Worm (Caenorhabditis elegans) whole organism, L4 larva: Measurements from ENCODE around the gene dpf-7.

Source experiments
- F37D6.2 ChIP-seq: sonication (generic microtip); optimal IDR thresholded peaks from 2 replicates; lab custom pipeline; 2016; ENCODE audit warnings: mild to moderate bottlenecking, missing genetic modification characterization, missing compliant biosample characterization
- F44E2.7 ChIP-seq: fragments of 200-800 bp; sonication (Bioruptor generic); IDR thresholded peaks from 2 replicates; pipeline ENCODE4 v2.1.2; 2022; ENCODE audit warnings: missing genetic modification characterization, missing compliant biosample characterization
- F49E8.2 ChIP-seq: sonication (generic microtip); optimal IDR thresholded peaks from 2 replicates; lab custom pipeline; 2016; ENCODE audit warnings: missing compliant biosample characterization, mild to moderate bottlenecking, missing genetic modification characterization, borderline replicate concordance
- T20F7.1 ChIP-seq: fragments of 200-800 bp; sonication (Bioruptor generic); optimal IDR thresholded peaks from 2 replicates; lab custom pipeline; 2018; ENCODE audit warnings: mild to moderate bottlenecking, missing genetic modification characterization, missing compliant biosample characterization
- Y105C5A.15 ChIP-seq: fragments of 200-800 bp; sonication (Bioruptor generic); IDR thresholded peaks from 2 replicates; pipeline ENCODE4 v1.3.6; 2022; ENCODE audit warnings: missing genetic modification characterization, missing compliant biosample characterization
- Y48G9A.11 ChIP-seq: fragments of 200-800 bp; sonication (Bioruptor generic); IDR thresholded peaks from 2 replicates; pipeline ENCODE4 v1.3.6; 2022; ENCODE audit warnings: missing genetic modification reagents, missing genetic modification characterization, missing compliant biosample characterization
- ZK337.2 ChIP-seq: fragments of 200-800 bp; sonication (Bioruptor generic); IDR thresholded peaks from 2 replicates; pipeline ENCODE4 v1.3.6; 2022; ENCODE audit warnings: missing genetic modification reagents, missing genetic modification characterization, missing compliant biosample characterization
- ZK546.5 ChIP-seq, 2 experiments: sonication (generic microtip); optimal IDR thresholded peaks; 2 replicates each; lab custom pipeline; 2017; ENCODE audit warnings: missing biosample characterization in 2 of 2, missing genetic modification characterization in 2 of 2
- ama-1 ChIP-seq: fragments of 150-350 bp; optimal IDR thresholded peaks from 2 replicates; lab custom pipeline; 2014; ENCODE audit warnings: inconsistent platforms, mixed read lengths
- attf-4 ChIP-seq: sonication (generic microtip); optimal IDR thresholded peaks from 3 replicates; lab custom pipeline; 2017; ENCODE audit warnings: missing biosample characterization, missing genetic modification characterization
- ceh-28 ChIP-seq: fragments of 150-350 bp; optimal IDR thresholded peaks from 2 replicates; lab custom pipeline; 2014; ENCODE audit warnings: missing biosample characterization, missing genetic modification reagents, missing genetic modification characterization
- ceh-32 ChIP-seq: sonication (generic microtip); optimal IDR thresholded peaks from 2 replicates; lab custom pipeline; 2016; ENCODE audit warnings: mild to moderate bottlenecking, missing genetic modification characterization, missing compliant biosample characterization; ENCODE audit not compliant: poor library complexity
- ces-1 ChIP-seq: fragments of 150-350 bp; sonication (generic microtip); optimal IDR thresholded peaks from 4 replicates; lab custom pipeline; 2014; ENCODE audit warnings: missing biosample characterization, missing genetic modification reagents, missing genetic modification characterization
- ctbp-1 ChIP-seq: fragments of 200-800 bp; sonication (Bioruptor generic); IDR thresholded peaks from 2 replicates; pipeline ENCODE4 v1.3.6; 2022; ENCODE audit warnings: missing genetic modification reagents, missing genetic modification characterization, missing compliant biosample characterization
- dmd-6 ChIP-seq: fragments of 200-800 bp; sonication (Bioruptor generic); IDR thresholded peaks from 2 replicates; pipeline ENCODE4 v1.3.6; 2022; ENCODE audit warnings: missing genetic modification reagents, missing genetic modification characterization, missing compliant biosample characterization
- dmd-9 ChIP-seq: fragments of 200-800 bp; sonication (Bioruptor generic); IDR thresholded peaks from 2 replicates; pipeline ENCODE4 v1.3.6; 2022; ENCODE audit warnings: missing genetic modification reagents, missing genetic modification characterization, missing compliant biosample characterization
- dpl-1 ChIP-seq: fragments of 150-350 bp; optimal IDR thresholded peaks from 2 replicates; lab custom pipeline; 2014; ENCODE audit warnings: missing biosample characterization, missing genetic modification reagents, missing genetic modification characterization
- duxl-1 ChIP-seq: sonication (generic microtip); optimal IDR thresholded peaks from 2 replicates; lab custom pipeline; 2016; ENCODE audit warnings: mild to moderate bottlenecking, missing genetic modification characterization, moderate library complexity, missing compliant biosample characterization; ENCODE audit not compliant: poor library complexity
- dve-1 ChIP-seq: sonication (generic microtip); optimal IDR thresholded peaks from 2 replicates; lab custom pipeline; 2017; ENCODE audit warnings: antibody characterized with exemption, mild to moderate bottlenecking, missing genetic modification characterization, missing compliant biosample characterization; ENCODE audit not compliant: insufficient read depth
- egl-43 ChIP-seq: fragments of 200-800 bp; sonication (Bioruptor generic); IDR thresholded peaks from 2 replicates; pipeline ENCODE4 v1.3.6; 2022; ENCODE audit warnings: missing genetic modification reagents, missing genetic modification characterization, missing compliant biosample characterization
- fkh-10 ChIP-seq: fragments of 150-350 bp; optimal IDR thresholded peaks from 2 replicates; lab custom pipeline; 2014; ENCODE audit warnings: missing biosample characterization, missing genetic modification reagents, missing genetic modification characterization
- hlh-11 ChIP-seq: fragments of 200-800 bp; sonication (Bioruptor generic); optimal IDR thresholded peaks from 2 replicates; lab custom pipeline; 2018; ENCODE audit warnings: mild to moderate bottlenecking, missing genetic modification characterization, missing compliant biosample characterization
- hmg-1.1 ChIP-seq: fragments of 200-800 bp; sonication (Bioruptor generic); IDR thresholded peaks from 2 replicates; pipeline ENCODE4 v1.3.6; 2022; ENCODE audit warnings: missing genetic modification reagents, missing genetic modification characterization, missing compliant biosample characterization
- lin-1 ChIP-seq: fragments of 200-800 bp; sonication (Bioruptor generic); IDR thresholded peaks from 2 replicates; pipeline ENCODE4 v1.3.6; 2022; ENCODE audit warnings: missing genetic modification reagents, missing genetic modification characterization, missing compliant biosample characterization
- lin-13 ChIP-seq: fragments of 150-350 bp; optimal IDR thresholded peaks from 2 replicates; lab custom pipeline; 2014; ENCODE audit warnings: missing biosample characterization, missing genetic modification reagents, missing genetic modification characterization
- lin-38 ChIP-seq: fragments of 200-800 bp; sonication (Bioruptor generic); IDR thresholded peaks from 2 replicates; pipeline ENCODE4 v1.3.6; 2022; ENCODE audit warnings: missing genetic modification reagents, missing genetic modification characterization, missing compliant biosample characterization
- madf-5 ChIP-seq, 2 experiments: fragments of 200-800 bp; sonication (Bioruptor generic); IDR thresholded peaks; 2 replicates each; pipeline ENCODE4 v1.3.6; 2022; ENCODE audit warnings: missing compliant biosample characterization in 2 of 2, missing genetic modification characterization in 2 of 2
- mxl-2 ChIP-seq: fragments of 200-800 bp; sonication (Bioruptor generic); conservative IDR thresholded peaks from 2 replicates; pipeline ENCODE4 v1.3.6; 2022; ENCODE audit warnings: missing genetic modification reagents, missing genetic modification characterization, missing compliant biosample characterization
- nhr-10 ChIP-seq: fragments of 150-350 bp; optimal IDR thresholded peaks from 2 replicates; lab custom pipeline; 2014; ENCODE audit warnings: missing biosample characterization, missing genetic modification characterization
- nhr-102 ChIP-seq: sonication (generic microtip); optimal IDR thresholded peaks from 2 replicates; lab custom pipeline; 2016; ENCODE audit warnings: mild to moderate bottlenecking, missing genetic modification characterization, moderate library complexity, missing compliant biosample characterization
- nhr-237 ChIP-seq: sonication (generic microtip); optimal IDR thresholded peaks from 2 replicates; lab custom pipeline; 2017; ENCODE audit warnings: missing biosample characterization, missing genetic modification characterization
- nhr-28 ChIP-seq: fragments of 150-350 bp; optimal IDR thresholded peaks from 2 replicates; lab custom pipeline; 2014; ENCODE audit warnings: missing biosample characterization, missing genetic modification characterization
- nhr-42 ChIP-seq: fragments of 200-800 bp; sonication (Bioruptor generic); IDR thresholded peaks from 2 replicates; pipeline ENCODE4 v1.3.6; 2022; ENCODE audit warnings: missing genetic modification characterization, missing compliant biosample characterization
- nhr-48 ChIP-seq: sonication (generic microtip); optimal IDR thresholded peaks from 2 replicates; lab custom pipeline; 2016; ENCODE audit warnings: mild to moderate bottlenecking, missing genetic modification characterization, missing compliant biosample characterization
- pha-4 ChIP-seq, 2 experiments: fragments of 150-350 bp in 1 of 2; fragments of 200-800 bp in 1 of 2; sonication (Bioruptor generic) in 1 of 2; IDR thresholded peaks in 1 of 2; optimal IDR thresholded peaks in 1 of 2; 2 replicates each; pipeline versions ENCODE4 v1.3.6 to Lab custom; 2014 to 2022; ENCODE audit warnings: missing genetic modification characterization in 2 of 2, missing genetic modification reagents in 2 of 2, missing biosample characterization in 1 of 2, missing compliant biosample characterization in 1 of 2
- php-3 ChIP-seq: fragments of 200-800 bp; sonication (Bioruptor generic); IDR thresholded peaks from 2 replicates; pipeline ENCODE4 v1.3.6; 2022; ENCODE audit warnings: missing genetic modification reagents, missing genetic modification characterization, missing compliant biosample characterization
- saeg-2 ChIP-seq: fragments of 200-800 bp; sonication (Bioruptor generic); IDR thresholded peaks from 2 replicates; pipeline ENCODE4 v1.3.6; 2022; ENCODE audit warnings: missing genetic modification reagents, missing genetic modification characterization, missing compliant biosample characterization
- sdz-12 ChIP-seq: fragments of 200-800 bp; sonication (Bioruptor generic); optimal IDR thresholded peaks from 2 replicates; lab custom pipeline; 2018; ENCODE audit warnings: mild to moderate bottlenecking, missing genetic modification characterization, missing compliant biosample characterization
- skn-1 ChIP-seq: fragments of 150-350 bp; optimal IDR thresholded peaks from 2 replicates; lab custom pipeline; 2014; ENCODE audit warnings: missing biosample characterization, missing genetic modification characterization
- snpc-4 ChIP-seq: fragments of 150-350 bp; optimal IDR thresholded peaks from 2 replicates; lab custom pipeline; 2014; ENCODE audit warnings: missing biosample characterization, missing genetic modification characterization
- spr-1 ChIP-seq: sonication (generic microtip); optimal IDR thresholded peaks from 2 replicates; lab custom pipeline; 2016; ENCODE audit warnings: mild to moderate bottlenecking, missing genetic modification characterization, missing compliant biosample characterization
- tra-1 ChIP-seq: fragments of 200-800 bp; sonication (Bioruptor generic); IDR thresholded peaks from 2 replicates; pipeline ENCODE4 v1.3.6; 2022; ENCODE audit warnings: missing genetic modification reagents, missing genetic modification characterization, missing compliant biosample characterization
- unc-130 ChIP-seq: sonication (generic microtip); optimal IDR thresholded peaks from 2 replicates; lab custom pipeline; 2016; ENCODE audit warnings: missing genetic modification reagents, missing genetic modification characterization, missing compliant biosample characterization
- vab-7 ChIP-seq: fragments of 200-800 bp; sonication (Bioruptor generic); IDR thresholded peaks from 2 replicates; pipeline ENCODE4 v1.3.6; 2022; ENCODE audit warnings: missing genetic modification reagents, missing genetic modification characterization, missing compliant biosample characterization
- zag-1 ChIP-seq: fragments of 150-350 bp; optimal IDR thresholded peaks from 2 replicates; lab custom pipeline; 2014; ENCODE audit warnings: missing biosample characterization, missing genetic modification characterization
- zfp-3 ChIP-seq: fragments of 200-800 bp; sonication (Bioruptor generic); conservative IDR thresholded peaks from 2 replicates; pipeline ENCODE4 v1.3.6; 2022; ENCODE audit warnings: missing genetic modification reagents, missing genetic modification characterization, missing compliant biosample characterization
- zip-11 ChIP-seq: fragments of 200-800 bp; sonication (Bioruptor generic); IDR thresholded peaks from 2 replicates; pipeline ENCODE4 v1.3.6; 2022; ENCODE audit warnings: missing genetic modification characterization, missing compliant biosample characterization

Gene dpf-7

ce11 chrIV:4795111-4795510, 7.3 kb downstream of the dpf-7 start (continued):
- no peak for TF ChIP-seq skn-1
- no peak for TF ChIP-seq F37D6.2 (tag; lab: Kevin White, UChicago)
- TF ChIP-seq nhr-48 (tag; lab: Kevin White, UChicago) = peak; percentile 29
- TF ChIP-seq ctbp-1 (GFP tag; lab: Robert Waterston, UW) = no peak
- no peak for TF ChIP-seq dve-1 (tag; lab: Kevin White, UChicago)

DNA sequence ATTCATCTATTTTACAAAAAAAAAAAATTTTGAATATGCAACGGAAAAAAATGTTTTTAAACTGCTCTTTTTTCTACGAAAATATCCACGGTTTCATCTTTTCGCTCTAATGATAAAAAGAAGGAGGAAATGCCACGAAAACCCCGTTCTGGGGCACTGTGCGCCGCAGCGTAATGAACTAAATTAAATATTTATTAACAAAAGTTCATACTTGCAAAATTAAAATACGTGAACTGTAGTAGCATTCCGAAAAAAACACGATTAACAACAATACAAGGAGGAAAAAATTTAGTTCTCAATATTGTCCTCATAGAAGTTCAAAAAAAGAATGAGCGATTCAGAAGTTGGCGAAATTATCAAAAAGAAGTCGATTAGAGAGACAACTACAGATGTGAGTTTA, 12.9 kb downstream of the dpf-7 start, which contains the start of gene R11E3.1:
Gene R11E3.1, plus strand, starts transcription at position 301 of the 400 bp plus-strand sequence.
- no peak for TF ChIP-seq lin-1 (GFP tag; lab: Robert Waterston, UW)
- TF ChIP-seq zfp-3 (GFP tag; lab: Robert Waterston, UW) = no peak
- TF ChIP-seq hmg-1.1 (GFP tag; lab: Robert Waterston, UW) = no peak
- TF ChIP-seq dve-1 (tag; lab: Kevin White, UChicago) = no peak
- TF ChIP-seq nhr-237 (tag; lab: Kevin White, UChicago) = no peak
- TF ChIP-seq snpc-4 (tag; lab: Kevin White, UChicago) = no peak
- no peak for TF ChIP-seq spr-1 (tag; lab: Kevin White, UChicago)
- TF ChIP-seq sdz-12 (GFP tag; lab: Kevin White, UChicago) = no peak
- no peak for TF ChIP-seq attf-4 (tag; lab: Kevin White, UChicago)
- no peak for TF ChIP-seq unc-130
- no peak for TF ChIP-seq zip-11
- no peak for TF ChIP-seq ceh-28 (tag; lab: Kevin White, UChicago)
- no peak for TF ChIP-seq ZK546.5 (tag; optimal IDR thresholded peaks at IDR 0.05; lab: Kevin White, UChicago)
- no peak for TF ChIP-seq ama-1 (lab: Kevin White, UChicago)
- no peak for TF ChIP-seq nhr-42
- no peak for TF ChIP-seq tra-1
- TF ChIP-seq egl-43 (GFP tag; lab: Robert Waterston, UW) = no peak
- no peak for TF ChIP-seq fkh-10 (GFP tag; lab: Kevin White, UChicago)
- TF ChIP-seq lin-13 (GFP tag; lab: Kevin White, UChicago) = no peak
- no peak for TF ChIP-seq duxl-1 (tag; lab: Kevin White, UChicago)

ce11 chrIV:4788332-4788731, 14.1 kb downstream of the dpf-7 start, which contains the start of gene nhr-104:
Gene nhr-104 (minus strand): TSS chrIV:4788692.
- TF ChIP-seq zag-1 (tag; lab: Kevin White, UChicago) = no peak
- TF ChIP-seq dve-1 (tag; lab: Kevin White, UChicago) = peak; percentile 81
- no peak for TF ChIP-seq ZK337.2 (GFP tag; lab: Robert Waterston, UW)
- no peak for TF ChIP-seq dpl-1
- no peak for TF ChIP-seq spr-1 (tag; lab: Kevin White, UChicago)
- no peak for TF ChIP-seq F49E8.2 (tag; lab: Kevin White, UChicago)
- TF ChIP-seq T20F7.1 = no peak
- TF ChIP-seq mxl-2 = no peak
- TF ChIP-seq lin-38 (GFP tag; lab: Robert Waterston, UW) = no peak
- TF ChIP-seq ceh-32 = no peak
- TF ChIP-seq ama-1 (lab: Kevin White, UChicago) = no peak
- no peak for TF ChIP-seq zfp-3 (GFP tag; lab: Robert Waterston, UW)
- no peak for TF ChIP-seq nhr-10 (tag; lab: Kevin White, UChicago)
- peak; percentile 72 for TF ChIP-seq dmd-6 (GFP tag; lab: Robert Waterston, UW)
- no peak for TF ChIP-seq F44E2.7 (GFP tag; lab: Robert Waterston, UW)
- peak; percentile 98 for TF ChIP-seq nhr-28 (tag; lab: Kevin White, UChicago)
- 0 out of 2 replicates have a peak, but pooled peaks have one; percentile 17 for TF ChIP-seq hmg-1.1 (GFP tag; lab: Robert Waterston, UW)
- no peak for TF ChIP-seq php-3 (GFP tag; lab: Robert Waterston, UW)
- TF ChIP-seq Y48G9A.11 (GFP tag; lab: Robert Waterston, UW) = no peak
- no peak for TF ChIP-seq pha-4 (GFP tag; IDR thresholded peaks at IDR 0.05; lab: Robert Waterston, UW)
- TF ChIP-seq pha-4 (tag; optimal IDR thresholded peaks at IDR 0.05; lab: Kevin White, UChicago) = peak; percentile 26
- TF ChIP-seq ceh-28 (tag; lab: Kevin White, UChicago) = no peak
- TF ChIP-seq Y105C5A.15 (GFP tag; lab: Robert Waterston, UW) = no peak
- TF ChIP-seq vab-7 (GFP tag; lab: Robert Waterston, UW) = no peak
- TF ChIP-seq fkh-10 (GFP tag; lab: Kevin White, UChicago) = no peak
- TF ChIP-seq hlh-11 (tag; lab: Kevin White, UChicago) = peak; percentile 80
- no peak for TF ChIP-seq lin-13 (GFP tag; lab: Kevin White, UChicago)
- no peak for TF ChIP-seq dmd-9 (GFP tag; lab: Robert Waterston, UW)
- peak; percentile 7 for TF ChIP-seq nhr-102
- no peak for TF ChIP-seq madf-5 (GFP tag; IDR thresholded peaks at IDR 0.05; lab: Robert Waterston, UW)
- TF ChIP-seq saeg-2 (GFP tag; lab: Robert Waterston, UW) = no peak
- no peak for TF ChIP-seq ces-1 (GFP tag; lab: Kevin White, UChicago)
